Fruit fly (Drosophila melanogaster) whole organism, pupa: ENCODE results near the gene PIG-U.

Source experiments
- CG10348 ChIP-seq: fragments of 200-800 bp; sonication (Bioruptor generic); IDR thresholded peaks from 2 replicates; pipeline ENCODE4 v1.3.6; 2022; ENCODE audit warnings: missing biosample characterization, missing genetic modification characterization
- CG12605 ChIP-seq: fragments of 200-800 bp; sonication (Bioruptor generic); IDR thresholded peaks from 2 replicates; pipeline ENCODE4 v1.3.6; 2022; ENCODE audit warnings: missing biosample characterization, missing genetic modification characterization
- CG13204 ChIP-seq: fragments of 200-800 bp; sonication (Bioruptor generic); optimal IDR thresholded peaks from 2 replicates; lab custom pipeline; 2018; ENCODE audit warnings: missing biosample characterization, mild to moderate bottlenecking, missing genetic modification characterization, moderate library complexity
- CG14655 ChIP-seq: fragments of 200-800 bp; sonication (Bioruptor generic); optimal IDR thresholded peaks from 3 replicates; lab custom pipeline; 2017; ENCODE audit warnings: mild to moderate bottlenecking, missing biosample characterization, missing genetic modification reagents, missing genetic modification characterization
- CG15710 ChIP-seq: fragments of 200-800 bp; sonication (Bioruptor generic); optimal IDR thresholded peaks from 2 replicates; lab custom pipeline; 2018; ENCODE audit warnings: missing biosample characterization, mild to moderate bottlenecking, missing genetic modification characterization, moderate library complexity
- CG17806 ChIP-seq: fragments of 200-800 bp; sonication (Bioruptor generic); optimal IDR thresholded peaks from 2 replicates; lab custom pipeline; 2018; ENCODE audit warnings: missing biosample characterization, mild to moderate bottlenecking, missing genetic modification characterization, moderate library complexity
- CG32121 ChIP-seq: fragments of 200-800 bp; sonication (Bioruptor generic); IDR thresholded peaks from 2 replicates; pipeline ENCODE4 v1.3.6; 2022; ENCODE audit warnings: missing biosample characterization, missing genetic modification characterization
- CG34367 ChIP-seq: fragments of 200-800 bp; sonication (Bioruptor generic); optimal IDR thresholded peaks from 2 replicates; lab custom pipeline; 2018; ENCODE audit warnings: missing biosample characterization, mild to moderate bottlenecking, missing genetic modification characterization
- CG4496 ChIP-seq: fragments of 200-800 bp; sonication (Bioruptor generic); IDR thresholded peaks from 3 replicates; pipeline ENCODE4 v1.3.6; 2022; ENCODE audit warnings: missing biosample characterization, missing genetic modification characterization
- CG8159 ChIP-seq: fragments of 200-800 bp; sonication (Bioruptor generic); optimal IDR thresholded peaks from 3 replicates; lab custom pipeline; 2018; ENCODE audit warnings: missing biosample characterization, mild to moderate bottlenecking, missing genetic modification characterization, moderate library complexity
- CG8301 ChIP-seq: fragments of 200-800 bp; sonication (Bioruptor generic); optimal IDR thresholded peaks from 2 replicates; lab custom pipeline; 2018; ENCODE audit warnings: missing biosample characterization, mild to moderate bottlenecking, missing genetic modification characterization
- CG9948 ChIP-seq: fragments of 200-800 bp; sonication (Bioruptor generic); optimal IDR thresholded peaks from 2 replicates; lab custom pipeline; 2018; ENCODE audit warnings: missing biosample characterization, mild to moderate bottlenecking, missing genetic modification characterization, moderate library complexity
- D1 ChIP-seq: fragments of 200-800 bp; sonication (Bioruptor generic); optimal IDR thresholded peaks from 2 replicates; lab custom pipeline; 2018; ENCODE audit warnings: missing biosample characterization, mild to moderate bottlenecking, missing genetic modification characterization, moderate library complexity
- EcR ChIP-seq: fragments of 200-800 bp; sonication (Bioruptor generic); optimal IDR thresholded peaks from 3 replicates; lab custom pipeline; 2019; ENCODE audit warnings: missing biosample characterization, missing genetic modification characterization, mild to moderate bottlenecking, moderate library complexity, missing genetic modification reagents
- Ets98B ChIP-seq: fragments of 200-800 bp; sonication (Bioruptor generic); IDR thresholded peaks from 2 replicates; pipeline ENCODE4 v1.3.6; 2022; ENCODE audit warnings: missing biosample characterization, missing genetic modification characterization
- Pif1A ChIP-seq: fragments of 200-800 bp; sonication (Bioruptor generic); optimal IDR thresholded peaks from 3 replicates; lab custom pipeline; 2016; ENCODE audit warnings: missing biosample characterization, missing genetic modification characterization
- Pif1B ChIP-seq: fragments of 200-800 bp; sonication (Bioruptor generic); optimal IDR thresholded peaks from 3 replicates; lab custom pipeline; 2016; ENCODE audit warnings: missing biosample characterization, missing genetic modification characterization
- Snoo ChIP-seq: fragments of 200-800 bp; sonication (Bioruptor generic); optimal IDR thresholded peaks from 3 replicates; lab custom pipeline; 2017; ENCODE audit warnings: missing biosample characterization, mild to moderate bottlenecking, missing genetic modification characterization, inconsistent platforms
- fd96Ca ChIP-seq: fragments of 200-800 bp; sonication (Bioruptor generic); IDR thresholded peaks from 3 replicates; pipeline ENCODE4 v1.3.6; 2022; ENCODE audit warnings: missing biosample characterization, missing genetic modification characterization
- gl ChIP-seq: fragments of 200-800 bp; sonication (Bioruptor generic); optimal IDR thresholded peaks from 2 replicates; lab custom pipeline; 2018; ENCODE audit warnings: missing biosample characterization, mild to moderate bottlenecking, missing genetic modification characterization
- rn ChIP-seq: fragments of 200-800 bp; sonication (Bioruptor generic); IDR thresholded peaks from 2 replicates; pipeline ENCODE4 v1.3.6; 2022; ENCODE audit warnings: missing biosample characterization, missing genetic modification characterization

Gene PIG-U

DNA sequence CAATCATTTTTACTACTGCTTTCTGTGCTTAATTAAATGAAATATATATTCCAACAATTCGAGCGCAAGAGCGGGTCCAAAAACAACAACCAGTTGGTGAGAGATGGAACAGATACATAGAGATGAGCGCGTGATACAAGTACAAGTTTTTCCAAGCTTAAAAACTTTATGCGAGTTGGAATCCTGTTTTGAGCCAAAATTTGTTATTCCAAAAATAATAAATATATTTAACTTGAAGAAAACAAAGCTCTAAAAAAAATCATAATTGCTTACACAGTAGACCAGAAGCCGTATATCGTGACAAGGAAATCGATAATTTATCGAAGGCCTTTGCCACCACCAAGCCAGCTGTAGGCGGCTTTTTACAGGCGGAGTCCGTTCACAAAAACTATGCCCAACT is at the start of gene PIG-U, which contains the start of gene CG13097:
TSS of gene PIG-U (plus strand) at position 349 of the 400 bp plus-strand sequence.
TSS of gene CG13097 (minus strand) at position 121 of the 400 bp plus-strand sequence.
- TF ChIP-seq D1 (tag; lab: Kevin White, UChicago), result no peak
- TF ChIP-seq gl (tag; lab: Kevin White, UChicago), result no peak
- TF ChIP-seq Ets98B (GFP tag; lab: Robert Waterston, UW), result peak; percentile 74
- TF ChIP-seq CG17806 (tag; lab: Kevin White, UChicago), result peak; percentile 61
- peak; percentile 70; the same call in 1 of the 2 replicates for TF ChIP-seq CG32121
- TF ChIP-seq fd96Ca (GFP tag; lab: Robert Waterston, UW), result peak; percentile 79; the same call in 2 of the 3 replicates
- TF ChIP-seq CG34367 (tag; lab: Kevin White, UChicago), result no peak
- TF ChIP-seq Snoo (tag; lab: Kevin White, UChicago), result peak; percentile 73
- TF ChIP-seq CG8159 (tag; lab: Kevin White, UChicago), result peak; percentile 72
- peak; percentile 37; the same call in 1 of the 2 replicates for TF ChIP-seq rn (GFP tag; lab: Robert Waterston, UW)

DNA sequence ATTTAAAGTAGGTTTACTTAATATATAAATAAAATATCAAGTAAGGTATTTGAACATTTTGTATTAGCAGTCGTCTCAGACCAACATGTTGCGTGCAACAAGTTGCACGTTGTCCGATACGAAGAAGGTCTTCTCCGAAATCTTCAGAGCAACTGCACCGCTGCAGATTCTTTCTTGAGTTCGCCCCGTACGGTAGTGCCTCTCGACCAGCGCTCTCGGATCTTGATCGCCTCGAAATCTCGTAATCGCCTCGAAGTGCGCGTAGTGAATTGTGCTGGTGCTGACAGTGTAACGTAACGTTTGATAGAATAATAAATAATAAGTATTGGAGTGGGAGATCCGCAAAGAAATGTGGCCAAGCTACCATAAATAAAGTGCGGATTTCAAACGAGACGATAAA is 48.3 kb upstream of the PIG-U start, which contains the start of gene dachs:
TSS of gene dachs (plus strand) at position 175 of the 400 bp plus-strand sequence.
- TF ChIP-seq CG14655 (no peak), EcR (no peak)

DNA sequence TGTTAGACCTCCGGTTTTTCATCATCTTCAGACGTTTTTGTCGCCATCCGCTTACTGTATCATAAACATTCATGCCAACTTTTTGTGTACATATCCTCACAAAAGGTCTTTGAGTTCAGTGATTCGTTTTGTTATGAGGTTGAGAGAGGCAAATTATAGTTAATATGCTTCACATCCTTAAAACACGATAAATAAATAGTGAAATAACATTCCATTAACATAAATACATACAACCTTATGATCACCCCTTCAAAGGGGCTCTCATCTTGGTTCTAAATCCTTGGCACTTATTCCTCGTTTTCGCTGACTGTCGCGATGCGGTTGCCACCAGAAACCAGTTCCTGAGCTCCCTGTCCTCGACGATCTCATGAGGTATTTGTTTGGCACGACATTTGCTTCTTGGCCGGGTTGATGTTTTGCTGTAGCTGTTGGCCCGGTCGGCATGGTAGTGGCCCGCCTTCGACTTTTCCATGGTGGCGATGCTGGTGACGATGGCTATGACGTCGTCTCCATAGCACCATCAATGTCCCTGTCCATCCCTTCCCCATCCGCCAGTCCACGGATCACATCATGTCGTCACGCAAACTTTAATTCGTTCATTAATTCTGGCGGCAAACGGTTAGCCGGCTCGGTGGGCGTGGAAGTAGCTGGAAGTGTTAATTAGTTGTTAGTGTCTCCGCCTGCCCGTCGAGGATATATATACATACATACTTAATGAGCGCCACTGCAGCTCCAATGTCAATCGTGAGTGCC is 45.8 kb upstream of the PIG-U start:
- TF ChIP-seq CG14655 (peak; percentile 59), CG17806 (tag; lab: Kevin White, UChicago) (no peak), CG9948 (tag; lab: Kevin White, UChicago) (no peak), Pif1B (GFP tag; lab: Kevin White, UChicago) (no peak), EcR (no peak), fd96Ca (GFP tag; lab: Robert Waterston, UW) (no peak), CG4496 (no peak), rn (GFP tag; lab: Robert Waterston, UW) (no peak), CG13204 (GFP tag; lab: Kevin White, UChicago) (no peak), CG8159 (tag; lab: Kevin White, UChicago) (peak; percentile 41), CG10348 (GFP tag; lab: Robert Waterston, UW) (no peak), CG12605 (no peak), CG8301 (peak; percentile 49), Pif1A (peak; percentile 21), gl (tag; lab: Kevin White, UChicago) (peak; percentile 13), Snoo (tag; lab: Kevin White, UChicago) (peak; percentile 8), D1 (tag; lab: Kevin White, UChicago) (no peak), Ets98B (GFP tag; lab: Robert Waterston, UW) (no peak), CG32121 (no peak), CG15710 (tag; lab: Kevin White, UChicago) (peak; percentile 15), CG34367 (tag; lab: Kevin White, UChicago) (no peak)

DNA sequence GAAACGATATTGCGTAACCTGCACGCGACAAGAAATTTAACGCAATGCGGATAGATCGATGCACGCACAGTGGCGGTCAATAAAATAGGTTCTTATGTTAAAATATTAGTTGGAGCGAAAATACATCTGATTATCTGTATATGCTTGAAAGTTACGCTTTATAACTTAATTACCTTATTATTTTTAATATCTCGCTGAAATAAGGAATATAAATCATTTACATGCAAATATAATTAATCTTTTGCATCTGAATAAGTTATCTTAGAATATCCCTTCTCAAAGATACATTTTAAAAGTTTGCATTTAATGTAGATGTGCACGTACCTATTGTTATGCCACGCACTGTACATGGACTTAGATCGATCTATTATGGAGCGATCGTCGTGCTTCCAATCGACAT is 43.2 kb upstream of the PIG-U start:
- TF ChIP-seq CG12605, result 0 out of 2 replicates have a peak, but pooled peaks have one; percentile 20
- peak; percentile 76 for TF ChIP-seq CG8159 (tag; lab: Kevin White, UChicago)
- TF ChIP-seq CG34367 (tag; lab: Kevin White, UChicago), result peak; percentile 66
- peak; percentile 31 for TF ChIP-seq Snoo (tag; lab: Kevin White, UChicago)
- peak; percentile 86 for TF ChIP-seq CG14655
- TF ChIP-seq CG9948 (tag; lab: Kevin White, UChicago), result peak; percentile 84
- TF ChIP-seq Pif1B (GFP tag; lab: Kevin White, UChicago), result peak; percentile 36
- TF ChIP-seq CG15710 (tag; lab: Kevin White, UChicago), result peak; percentile 71
- peak; percentile 69 for TF ChIP-seq CG17806 (tag; lab: Kevin White, UChicago)
- no peak for TF ChIP-seq CG10348 (GFP tag; lab: Robert Waterston, UW)
- no peak for TF ChIP-seq Ets98B (GFP tag; lab: Robert Waterston, UW)
- TF ChIP-seq CG8301, result peak; percentile 85
- no peak for TF ChIP-seq fd96Ca (GFP tag; lab: Robert Waterston, UW)
- TF ChIP-seq Pif1A, result peak; percentile 62
- TF ChIP-seq CG13204 (GFP tag; lab: Kevin White, UChicago), result no peak
- peak; percentile 70 for TF ChIP-seq D1 (tag; lab: Kevin White, UChicago)
- no peak for TF ChIP-seq rn (GFP tag; lab: Robert Waterston, UW)
- peak; percentile 52; the same call in 1 of the 2 replicates for TF ChIP-seq CG32121
- TF ChIP-seq gl (tag; lab: Kevin White, UChicago), result no peak
- TF ChIP-seq CG4496, result 0 out of 3 replicates have a peak, but pooled peaks have one; percentile 33
- TF ChIP-seq EcR, result peak; percentile 3

DNA sequence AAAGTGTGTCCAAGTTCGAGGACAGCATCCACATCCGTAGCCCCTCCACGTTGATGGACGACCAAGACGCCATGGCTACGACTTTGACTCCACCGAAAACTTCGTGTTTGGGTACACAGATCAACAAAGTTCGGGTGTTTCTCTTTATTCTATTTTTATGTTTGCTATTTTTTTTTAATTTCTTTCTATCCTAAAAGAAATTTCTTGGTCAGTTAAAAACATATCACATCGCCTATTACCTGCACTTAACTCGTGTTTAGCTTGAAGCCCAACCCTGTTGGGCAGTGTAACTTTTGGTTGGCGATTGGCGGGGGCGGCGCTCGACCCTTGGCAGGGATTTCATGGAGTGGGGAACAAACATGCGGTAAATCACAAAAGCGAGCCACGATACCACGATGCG is 41.4 kb upstream of the PIG-U start:
- TF ChIP-seq CG8159 (tag; lab: Kevin White, UChicago), result peak; percentile 88
- TF ChIP-seq D1 (tag; lab: Kevin White, UChicago), result peak; percentile 51
- peak; percentile 65 for TF ChIP-seq gl (tag; lab: Kevin White, UChicago)
- TF ChIP-seq rn (GFP tag; lab: Robert Waterston, UW), result peak; percentile 45; the same call in 1 of the 2 replicates
- peak; percentile 56 for TF ChIP-seq CG12605
- TF ChIP-seq CG13204 (GFP tag; lab: Kevin White, UChicago), result peak; percentile 75
- TF ChIP-seq CG32121, result peak; percentile 30; the same call in 1 of the 2 replicates
- peak; percentile 79 for TF ChIP-seq CG15710 (tag; lab: Kevin White, UChicago)
- peak; percentile 74 for TF ChIP-seq Ets98B (GFP tag; lab: Robert Waterston, UW)
- peak; percentile 64 for TF ChIP-seq CG34367 (tag; lab: Kevin White, UChicago)
- TF ChIP-seq Snoo (tag; lab: Kevin White, UChicago), result peak; percentile 73
- peak; percentile 76 for TF ChIP-seq Pif1A
- TF ChIP-seq Pif1B (GFP tag; lab: Kevin White, UChicago), result peak; percentile 80
- TF ChIP-seq CG17806 (tag; lab: Kevin White, UChicago), result peak; percentile 88
- TF ChIP-seq CG4496, result peak; percentile 81
- peak; percentile 32 for TF ChIP-seq EcR
- peak; percentile 73 for TF ChIP-seq fd96Ca (GFP tag; lab: Robert Waterston, UW)
- TF ChIP-seq CG10348 (GFP tag; lab: Robert Waterston, UW), result no peak
- peak; percentile 77 for TF ChIP-seq CG8301
- TF ChIP-seq CG14655, result peak; percentile 82
- peak; percentile 80 for TF ChIP-seq CG9948 (tag; lab: Kevin White, UChicago)
